Comparison of ENCODE assay signal across 4 worm cellular contexts in genomic region chrV:1005877-1006276, ce11.
A peak's percentile ranks its signal among the peaks of the same experiment; 100 is the strongest.
TF ChIP-seq lines count a peak whose summit lies in the region.

No protein-coding gene starts in this region.

TF ChIP-seq in whole organism, L2 larva, 48 proteins besides CTCF, POLR2A, EP300 and RAD21:
- no peak for TF ChIP-seq nhr-77 (tag; optimal IDR thresholded peaks at IDR 0.05; lab: Kevin White, UChicago)
- peak; percentile 27 for TF ChIP-seq fos-1 (tag; optimal IDR thresholded peaks at IDR 0.05; lab: Kevin White, UChicago)
TF ChIP-seq in whole organism, L2 larva: peak in this region for 1.

TF ChIP-seq in whole organism, L3 larva, 47 proteins besides CTCF, POLR2A, EP300 and RAD21:
- TF ChIP-seq elt-2 (tag; optimal IDR thresholded peaks at IDR 0.05; lab: Kevin White, UChicago) (peak; percentile 57), zag-1 (tag; optimal IDR thresholded peaks at IDR 0.05; lab: Kevin White, UChicago) (no peak), lin-15B (tag; optimal IDR thresholded peaks at IDR 0.05; lab: Kevin White, UChicago) (no peak), tbx-2 (tag; optimal IDR thresholded peaks at IDR 0.05; lab: Kevin White, UChicago) (no peak), nhr-28 (tag; optimal IDR thresholded peaks at IDR 0.05; lab: Kevin White, UChicago) (no peak), nfya-1 (tag; optimal IDR thresholded peaks at IDR 0.05; lab: Kevin White, UChicago; ENCODE audit: insufficient read depth) (no peak), nhr-76 (tag; optimal IDR thresholded peaks at IDR 0.05; lab: Kevin White, UChicago) (no peak), daf-12 (tag; optimal IDR thresholded peaks at IDR 0.05; lab: Kevin White, UChicago) (no peak)

TF ChIP-seq in whole organism, L4 larva, 104 proteins besides CTCF, POLR2A, EP300 and RAD21:
- peak; percentile 39 for TF ChIP-seq pqm-1 (tag; optimal IDR thresholded peaks at IDR 0.05; lab: Kevin White, UChicago)
- no peak for TF ChIP-seq F26F4.8 (GFP tag; conservative IDR thresholded peaks at IDR 0.05; lab: Robert Waterston, UW)

TF ChIP-seq in whole organism, late embryonic, 69 proteins besides CTCF, POLR2A, EP300 and RAD21:
- TF ChIP-seq ceh-9 (tag; optimal IDR thresholded peaks at IDR 0.05; lab: Kevin White, UChicago) (no peak), gmeb-2 (tag; optimal IDR thresholded peaks at IDR 0.05; lab: Kevin White, UChicago) (no peak), elt-2 (tag; optimal IDR thresholded peaks at IDR 0.05; lab: Kevin White, UChicago) (peak; percentile 89)
TF ChIP-seq in whole organism, late embryonic: peak in this region for 1.
